Worm (Caenorhabditis elegans) whole organism, L4 larva: Measurements from ENCODE around the gene nas-12.

Experiments
- aly-2 ChIP-seq: sonication (generic microtip); optimal IDR thresholded peaks from 2 replicates; lab custom pipeline; 2018; ENCODE audit warnings: missing biosample characterization, missing genetic modification characterization
- daf-12 ChIP-seq: fragments of 150-350 bp; optimal IDR thresholded peaks from 2 replicates; lab custom pipeline; 2014; ENCODE audit warnings: missing biosample characterization, missing genetic modification reagents, missing genetic modification characterization
- hlh-30 ChIP-seq: sonication (generic microtip); optimal IDR thresholded peaks from 2 replicates; lab custom pipeline; 2017; ENCODE audit warnings: antibody characterized with exemption, mild to moderate bottlenecking, missing genetic modification characterization, missing compliant biosample characterization; ENCODE audit not compliant: insufficient read depth
- lin-15B ChIP-seq: fragments of 150-350 bp; sonication (generic microtip); optimal IDR thresholded peaks from 3 replicates; lab custom pipeline; 2014; ENCODE audit warnings: missing biosample characterization, missing genetic modification characterization
- lin-39 ChIP-seq: fragments of 150-350 bp; optimal IDR thresholded peaks from 2 replicates; lab custom pipeline; 2014; ENCODE audit warnings: missing biosample characterization, missing genetic modification reagents, missing genetic modification characterization
- lir-3 ChIP-seq: sonication (generic microtip); optimal IDR thresholded peaks from 2 replicates; lab custom pipeline; 2016; ENCODE audit warnings: mild to moderate bottlenecking, missing genetic modification characterization, missing compliant biosample characterization
- mdl-1 ChIP-seq, 2 experiments: fragments of 150-350 bp in 1 of 2; sonication (generic microtip) in 1 of 2; optimal IDR thresholded peaks; 2 replicates each; lab custom pipeline; 2014 to 2017; ENCODE audit warnings: missing biosample characterization in 2 of 2, missing genetic modification characterization in 2 of 2
- nhr-28 ChIP-seq: fragments of 150-350 bp; optimal IDR thresholded peaks from 2 replicates; lab custom pipeline; 2014; ENCODE audit warnings: missing biosample characterization, missing genetic modification characterization
- pha-4 ChIP-seq, 2 experiments: fragments of 150-350 bp in 1 of 2; fragments of 200-800 bp in 1 of 2; sonication (Bioruptor generic) in 1 of 2; IDR thresholded peaks in 1 of 2; optimal IDR thresholded peaks in 1 of 2; 2 replicates each; pipeline versions ENCODE4 v1.3.6 to Lab custom; 2014 to 2022; ENCODE audit warnings: missing genetic modification characterization in 2 of 2, missing genetic modification reagents in 2 of 2, missing biosample characterization in 1 of 2, missing compliant biosample characterization in 1 of 2
- php-3 ChIP-seq: fragments of 200-800 bp; sonication (Bioruptor generic); IDR thresholded peaks from 2 replicates; pipeline ENCODE4 v1.3.6; 2022; ENCODE audit warnings: missing genetic modification reagents, missing genetic modification characterization, missing compliant biosample characterization
- unc-130 ChIP-seq: sonication (generic microtip); optimal IDR thresholded peaks from 2 replicates; lab custom pipeline; 2016; ENCODE audit warnings: missing genetic modification reagents, missing genetic modification characterization, missing compliant biosample characterization
- unc-39 ChIP-seq: sonication (generic microtip); optimal IDR thresholded peaks from 2 replicates; lab custom pipeline; 2017; ENCODE audit warnings: missing biosample characterization, missing genetic modification characterization
- unc-62 ChIP-seq, 3 experiments: fragments of 150-350 bp in 1 of 3; sonication (generic microtip); optimal IDR thresholded peaks in 2 of 3; peaks in 1 of 3; 1 replicate in 1 of 3; 2 replicates in 2 of 3; lab custom pipeline; 2014 to 2017; ENCODE audit warnings: missing biosample characterization in 3 of 3, missing genetic modification characterization in 3 of 3, missing genetic modification reagents in 3 of 3, missing genotype in 1 of 3

- TF ChIP-seq hlh-30 = no peak
- TF ChIP-seq pha-4 (GFP tag; IDR thresholded peaks at IDR 0.05; lab: Robert Waterston, UW) = no peak
- no peak for TF ChIP-seq pha-4 (tag; optimal IDR thresholded peaks at IDR 0.05; lab: Kevin White, UChicago)
- TF ChIP-seq php-3 (GFP tag; lab: Robert Waterston, UW) = no peak
- TF ChIP-seq unc-62 (GFP tag; optimal IDR thresholded peaks at IDR 0.05 in 1 of 2; lab: Kevin White, UChicago) = no peak
- no peak for TF ChIP-seq unc-62 (tag; optimal IDR thresholded peaks at IDR 0.05; lab: Kevin White, UChicago)
- TF ChIP-seq unc-39 (tag; lab: Kevin White, UChicago) = no peak
- TF ChIP-seq mdl-1 (tag; optimal IDR thresholded peaks at IDR 0.05; lab: Kevin White, UChicago) = no peak
- no peak for TF ChIP-seq aly-2 (tag; lab: Kevin White, UChicago)
- no peak for TF ChIP-seq daf-12 (tag; lab: Kevin White, UChicago)
- no peak for TF ChIP-seq lin-15B
- TF ChIP-seq unc-130 (GFP tag; lab: Kevin White, UChicago) = no peak
- no peak for TF ChIP-seq lin-39 (tag; lab: Kevin White, UChicago)
- TF ChIP-seq lir-3 (tag; lab: Kevin White, UChicago) = no peak
- TF ChIP-seq nhr-28 (tag; lab: Kevin White, UChicago) = no peak
Measured at ce11 chrIV:10227534-10227933, 3.7 kb downstream of the nas-12 start, which contains the start of gene F01G10.6.
